Worm (Caenorhabditis elegans): ENCODE measurements around the gene Y17D7B.2.

ce11 chrV:18760174-18760573 lies 27.4 kb upstream of the Y17D7B.2 start, which contains the start of gene F11D11.3:
- TF ChIP-seq flt-1 (GFP tag; IDR thresholded peaks at IDR 0.05): no peak
- TF ChIP-seq ama-1 (optimal IDR thresholded peaks at IDR 0.05): no peak
- TF ChIP-seq aly-1 (tag; optimal IDR thresholded peaks at IDR 0.05): no peak
- TF ChIP-seq F13C5.2 (tag; optimal IDR thresholded peaks at IDR 0.05): no peak
- TF ChIP-seq hnd-1 (tag; optimal IDR thresholded peaks at IDR 0.05): no peak
- TF ChIP-seq scrt-1 (GFP tag; IDR thresholded peaks at IDR 0.05): no peak
- TF ChIP-seq B0310.2 (tag; optimal IDR thresholded peaks at IDR 0.05): no peak

Data from whole organism, early embryonic.